Fruit fly (Drosophila melanogaster): ENCODE data around the gene Galk.

Galk gene

DNA sequence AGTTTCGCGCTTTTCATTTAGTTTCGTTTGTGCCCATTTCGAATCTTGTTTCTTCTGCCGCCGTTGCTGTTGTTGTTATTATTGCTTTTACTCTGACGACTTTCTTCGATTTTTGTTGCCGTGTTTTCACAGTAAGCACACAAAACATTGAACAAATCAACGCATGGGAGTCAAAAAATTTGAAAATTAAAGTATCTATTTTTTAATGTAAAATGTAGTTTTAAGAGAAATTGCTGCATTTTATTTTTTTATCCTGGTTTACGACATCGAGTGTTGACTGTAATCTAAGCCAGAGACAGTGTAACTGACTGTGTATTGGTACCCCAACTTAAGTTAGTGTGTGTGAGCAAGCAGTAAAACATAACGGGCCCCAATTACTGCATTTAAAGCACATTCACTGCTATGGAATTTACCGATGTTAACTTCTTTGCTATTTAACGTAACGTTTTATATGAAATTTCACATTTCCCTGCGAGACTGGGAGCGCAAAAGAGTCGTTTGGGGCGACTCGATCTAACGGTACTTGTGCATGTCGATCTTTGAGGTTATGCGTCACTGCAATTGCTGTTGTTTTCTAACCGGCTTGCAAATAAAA is 10.4 kb upstream of the Galk start (continued):
- TF ChIP-seq ac (GFP tag; optimal IDR thresholded peaks at IDR 0.05) (no peak), BEAF-32 (GFP tag; optimal IDR thresholded peaks at IDR 0.05) (no peak), CHES-1-like (GFP tag; optimal IDR thresholded peaks at IDR 0.05) (no peak), CG4617 (GFP tag; optimal IDR thresholded peaks at IDR 0.05; ENCODE audit: borderline replicate concordance) (peak; percentile 13), pb (GFP tag; optimal IDR thresholded peaks at IDR 0.05) (no peak), CG8765 (GFP tag; IDR thresholded peaks at IDR 0.05) (peak; percentile 63; the same call in 1 of the 2 replicates), CG12236 (GFP tag; optimal IDR thresholded peaks at IDR 0.05) (no peak), prd (optimal IDR thresholded peaks at IDR 0.05) (no peak), prd (GFP tag; IDR thresholded peaks at IDR 0.05) (peak; percentile 78), PHDP (tag; optimal IDR thresholded peaks at IDR 0.05) (peak; percentile 49), vnd (GFP tag; IDR thresholded peaks at IDR 0.05; ENCODE audit: partially characterized antibody) (no peak), Ets65A (GFP tag) (peak; percentile 51), Oli (tag; optimal IDR thresholded peaks at IDR 0.05) (peak; percentile 65), Hsf (GFP tag; optimal IDR thresholded peaks at IDR 0.05) (peak; percentile 58), pita (GFP tag; optimal IDR thresholded peaks at IDR 0.05) (no peak), Abd-B (GFP tag; optimal IDR thresholded peaks at IDR 0.05) (peak; percentile 58), CG10267 (tag; optimal IDR thresholded peaks at IDR 0.05) (peak; percentile 57), lola (GFP tag; optimal IDR thresholded peaks at IDR 0.05) (peak in 1 of 3 experiments; percentile 37), Lhr (GFP tag; optimal IDR thresholded peaks at IDR 0.05) (peak; percentile 0), CG8924 (tag; optimal IDR thresholded peaks at IDR 0.05) (peak; percentile 51), nmo (GFP tag; optimal IDR thresholded peaks at IDR 0.05) (peak; percentile 69), toy (GFP tag; IDR thresholded peaks at IDR 0.05) (no peak), CG13624 (GFP tag; optimal IDR thresholded peaks at IDR 0.05) (peak; percentile 19), Max (GFP tag; optimal IDR thresholded peaks at IDR 0.05) (peak; percentile 33), chn (GFP tag; optimal IDR thresholded peaks at IDR 0.05) (peak; percentile 57), wdn (GFP tag; IDR thresholded peaks at IDR 0.05) (peak; percentile 28; the same call in 1 of the 2 replicates), oc (tag; optimal IDR thresholded peaks at IDR 0.05) (no peak), ewg (GFP tag; optimal IDR thresholded peaks at IDR 0.05) (peak; percentile 58), CG2129 (GFP tag; IDR thresholded peaks at IDR 0.05; ENCODE audit: partially characterized antibody) (no peak), CG31365 (tag; optimal IDR thresholded peaks at IDR 0.05) (no peak), CG13123 (GFP tag; optimal IDR thresholded peaks at IDR 0.05) (no peak), sens (GFP tag) (peak; percentile 93), CG30403 (GFP tag; optimal IDR thresholded peaks at IDR 0.05) (peak; percentile 68), hth (optimal IDR thresholded peaks at IDR 0.05) (no peak), CG10979 (tag; optimal IDR thresholded peaks at IDR 0.05) (peak; percentile 69), Sry-β (GFP tag; optimal IDR thresholded peaks at IDR 0.05) (no peak), CG11723 (GFP tag; optimal IDR thresholded peaks at IDR 0.05) (no peak), seq (GFP tag; IDR thresholded peaks at IDR 0.05) (peak; percentile 57), fd3F (GFP tag; optimal IDR thresholded peaks at IDR 0.05) (peak; percentile 27), CG2875 (GFP tag; optimal IDR thresholded peaks at IDR 0.05) (peak; percentile 34), Fer3 (tag; optimal IDR thresholded peaks at IDR 0.05) (peak; percentile 40), fu2 (GFP tag; optimal IDR thresholded peaks at IDR 0.05) (peak; percentile 24), C15 (GFP tag; IDR thresholded peaks at IDR 0.05) (no peak), CG14014 (GFP tag; IDR thresholded peaks at IDR 0.05) (peak; percentile 72), pnt (GFP tag; optimal IDR thresholded peaks at IDR 0.05) (peak; percentile 24), Jarid2 (GFP tag; optimal IDR thresholded peaks at IDR 0.05) (no peak), dmrt11E (tag; optimal IDR thresholded peaks at IDR 0.05) (peak; percentile 61), wek (GFP tag; optimal IDR thresholded peaks at IDR 0.05) (no peak), nom (GFP tag; optimal IDR thresholded peaks at IDR 0.05) (no peak), psq (GFP tag; optimal IDR thresholded peaks at IDR 0.05) (no peak)
